Worm (Caenorhabditis elegans): ENCODE measurements around the gene cup-4.
A peak's percentile ranks its signal among the peaks of the same experiment; 100 is the strongest.

Gene cup-4

ce11 chrIII:7865238-7865761 lies 989 bp upstream of the cup-4 start, which contains the start of gene slc-17.3:
slc-17.3 (minus strand) TSS chrIII:7865288.
- TF ChIP-seq unc-98 (GFP tag; IDR thresholded peaks at IDR 0.05), result no peak
- no peak for TF ChIP-seq sup-37 (GFP tag; optimal IDR thresholded peaks at IDR 0.05)
- no peak for TF ChIP-seq zip-4 (GFP tag; optimal IDR thresholded peaks at IDR 0.05)
- no peak for TF ChIP-seq unc-86 (tag; optimal IDR thresholded peaks at IDR 0.05)
- no peak for TF ChIP-seq F16B12.6 (tag; optimal IDR thresholded peaks at IDR 0.05)
- no peak for TF ChIP-seq nhr-85 (tag)
- no peak for TF ChIP-seq nhr-90 (tag; optimal IDR thresholded peaks at IDR 0.05; ENCODE audit: poor library complexity)
- TF ChIP-seq irx-1 (tag; optimal IDR thresholded peaks at IDR 0.05), result no peak
- no peak for TF ChIP-seq mab-9 (GFP tag; IDR thresholded peaks at IDR 0.05)
- TF ChIP-seq elt-3 (tag; optimal IDR thresholded peaks at IDR 0.05), result no peak

- TF ChIP-seq efl-1 (optimal IDR thresholded peaks at IDR 0.05) (no peak), efl-1 (GFP tag; optimal IDR thresholded peaks at IDR 0.05 in 1 of 2) (no peak), lin-35 (GFP tag; optimal IDR thresholded peaks at IDR 0.05) (no peak), hpl-2 (GFP tag; optimal IDR thresholded peaks at IDR 0.05) (no peak), nhr-85 (tag) (peak; percentile 86), skn-1 (tag; optimal IDR thresholded peaks at IDR 0.05) (no peak), ztf-11 (tag; optimal IDR thresholded peaks at IDR 0.05) (no peak), swsn-7 (tag; optimal IDR thresholded peaks at IDR 0.05) (no peak), pax-3 (tag; optimal IDR thresholded peaks at IDR 0.05) (no peak), jun-1 (tag; optimal IDR thresholded peaks at IDR 0.05) (no peak), nhr-71 (tag; optimal IDR thresholded peaks at IDR 0.05) (peak; percentile 36), ces-1 (GFP tag; optimal IDR thresholded peaks at IDR 0.05) (no peak), fkh-4 (tag; optimal IDR thresholded peaks at IDR 0.05; ENCODE audit: borderline replicate concordance) (no peak), nhr-20 (tag; optimal IDR thresholded peaks at IDR 0.05) (peak; percentile 39), fkh-8 (tag; optimal IDR thresholded peaks at IDR 0.05) (no peak), grh-1 (GFP tag; IDR thresholded peaks at IDR 0.05) (no peak), snu-23 (GFP tag; optimal IDR thresholded peaks at IDR 0.05) (peak; percentile 8), elt-3 (tag; optimal IDR thresholded peaks at IDR 0.05) (peak in 1 of 6 experiments; percentile 73), sox-4 (tag; optimal IDR thresholded peaks at IDR 0.05) (no peak), lin-14 (GFP tag; optimal IDR thresholded peaks at IDR 0.05) (peak; percentile 64), pqm-1 (tag; optimal IDR thresholded peaks at IDR 0.05) (no peak), nhr-19 (GFP tag; conservative IDR thresholded peaks at IDR 0.05) (no peak), mep-1 (tag; optimal IDR thresholded peaks at IDR 0.05) (peak; percentile 53), nhr-237 (tag; optimal IDR thresholded peaks at IDR 0.05) (no peak), nhr-76 (tag; optimal IDR thresholded peaks at IDR 0.05) (no peak), unc-62 (GFP tag; optimal IDR thresholded peaks at IDR 0.05) (no peak), snpc-4 (tag; optimal IDR thresholded peaks at IDR 0.05) (no peak), hlh-4 (tag; optimal IDR thresholded peaks at IDR 0.05) (no peak), rnt-1 (tag; optimal IDR thresholded peaks at IDR 0.05) (no peak), tlp-1 (tag; optimal IDR thresholded peaks at IDR 0.05) (no peak), nhr-47 (tag; optimal IDR thresholded peaks at IDR 0.05) (no peak), nhr-84 (tag; optimal IDR thresholded peaks at IDR 0.05) (no peak), F16B12.6 (tag; optimal IDR thresholded peaks at IDR 0.05) (no peak), unc-30 (tag; optimal IDR thresholded peaks at IDR 0.05) (no peak), lsy-2 (tag; optimal IDR thresholded peaks at IDR 0.05) (peak in 1 of 2 experiments; percentile 16), nhr-28 (tag; optimal IDR thresholded peaks at IDR 0.05) (no peak), elt-2 (tag; optimal IDR thresholded peaks at IDR 0.05) (no peak), blmp-1 (tag; optimal IDR thresholded peaks at IDR 0.05) (peak; percentile 63), ets-5 (GFP tag; IDR thresholded peaks at IDR 0.05) (no peak), efl-3 (GFP tag; optimal IDR thresholded peaks at IDR 0.05) (no peak), ceh-8 (GFP tag; optimal IDR thresholded peaks at IDR 0.05) (no peak), ceh-88 (GFP tag; IDR thresholded peaks at IDR 0.05) (no peak), sup-37 (GFP tag; optimal IDR thresholded peaks at IDR 0.05) (no peak), pag-3 (tag; optimal IDR thresholded peaks at IDR 0.05; ENCODE audit: borderline replicate concordance, insufficient read depth) (no peak), ceh-82 (tag; optimal IDR thresholded peaks at IDR 0.05) (no peak)
These were observed 6.5 kb downstream of the cup-4 start for ce11 chrIII:7872776-7873175.

Data from whole organism, L1 larva.